Fruit fly (Drosophila melanogaster) whole organism, embryonic: ENCODE measurements around the gene CG16734.

Source experiments
- Abd-B ChIP-seq: fragments of 200-800 bp; sonication (Bioruptor generic); optimal IDR thresholded peaks from 2 replicates; lab custom pipeline; 2018; ENCODE audit warnings: missing biosample characterization, mild to moderate bottlenecking, missing genetic modification characterization, moderate library complexity
- B-H1 ChIP-seq: fragments of 200-800 bp; sonication (Bioruptor generic); IDR thresholded peaks from 3 replicates; pipeline ENCODE4 v1.3.6; 2022; ENCODE audit warnings: missing biosample characterization, missing genetic modification characterization
- Bdp1 ChIP-seq: fragments of 200-800 bp; sonication (Bioruptor generic); optimal IDR thresholded peaks from 3 replicates; lab custom pipeline; 2016; ENCODE audit warnings: missing biosample characterization, missing genetic modification characterization
- CG1024 ChIP-seq: fragments of 200-800 bp; sonication (Bioruptor generic); IDR thresholded peaks from 2 replicates; pipeline ENCODE4 v1.3.6; 2022; ENCODE audit warnings: missing biosample characterization, missing genetic modification characterization
- CG10366 ChIP-seq: fragments of 200-800 bp; sonication (Bioruptor generic); IDR thresholded peaks from 2 replicates; pipeline ENCODE4 v1.3.6; 2022; ENCODE audit warnings: missing biosample characterization, missing genetic modification characterization
- CG11696 ChIP-seq: fragments of 200-800 bp; sonication (Bioruptor generic); IDR thresholded peaks from 2 replicates; pipeline ENCODE4 v1.3.6; 2022; ENCODE audit warnings: missing biosample characterization, missing genetic modification characterization
- CG12659 ChIP-seq: fragments of 200-800 bp; sonication (Bioruptor generic); optimal IDR thresholded peaks from 3 replicates; lab custom pipeline; 2017; ENCODE audit warnings: mild to moderate bottlenecking, missing biosample characterization, missing genetic modification reagents, missing genetic modification characterization
- CG14710 ChIP-seq: fragments of 200-800 bp; sonication (Bioruptor generic); optimal IDR thresholded peaks from 3 replicates; lab custom pipeline; 2019; ENCODE audit warnings: missing biosample characterization, mild to moderate bottlenecking, missing genetic modification characterization, moderate library complexity
- CG17385 ChIP-seq: fragments of 200-800 bp; sonication (Bioruptor generic); optimal IDR thresholded peaks from 3 replicates; lab custom pipeline; 2018; ENCODE audit warnings: missing biosample characterization, mild to moderate bottlenecking, missing genetic modification characterization
- CG17568 ChIP-seq: fragments of 200-800 bp; sonication (Bioruptor generic); optimal IDR thresholded peaks from 2 replicates; lab custom pipeline; 2018; ENCODE audit warnings: missing biosample characterization, mild to moderate bottlenecking, missing genetic modification characterization, moderate library complexity
- CG18011 ChIP-seq: fragments of 200-800 bp; sonication (Bioruptor generic); optimal IDR thresholded peaks from 2 replicates; lab custom pipeline; 2017; ENCODE audit warnings: missing biosample characterization, missing genetic modification characterization, mild to moderate bottlenecking, moderate library complexity, missing genotype
- CG2678 ChIP-seq: fragments of 200-800 bp; sonication (Bioruptor generic); optimal IDR thresholded peaks from 3 replicates; lab custom pipeline; 2019; ENCODE audit warnings: missing biosample characterization, mild to moderate bottlenecking, missing genetic modification characterization, moderate library complexity
- CG31365 ChIP-seq: fragments of 200-800 bp; sonication (Bioruptor generic); optimal IDR thresholded peaks from 2 replicates; lab custom pipeline; 2018; ENCODE audit warnings: missing biosample characterization, mild to moderate bottlenecking, missing genetic modification characterization
- CG33557 ChIP-seq: fragments of 200-800 bp; sonication (Bioruptor generic); optimal IDR thresholded peaks from 2 replicates; lab custom pipeline; 2019; ENCODE audit warnings: missing biosample characterization, mild to moderate bottlenecking, missing genetic modification characterization, moderate library complexity
- CG4328 ChIP-seq: fragments of 200-800 bp; sonication (Bioruptor generic); optimal IDR thresholded peaks from 3 replicates; lab custom pipeline; 2017; ENCODE audit warnings: missing biosample characterization, missing genetic modification reagents, missing genetic modification characterization
- CG5180 ChIP-seq: fragments of 200-800 bp; sonication (Bioruptor generic); optimal IDR thresholded peaks from 3 replicates; lab custom pipeline; 2017; ENCODE audit warnings: missing biosample characterization, missing genetic modification characterization, mild to moderate bottlenecking, moderate library complexity, missing genetic modification reagents
- CG5953 ChIP-seq: fragments of 200-800 bp; sonication (Bioruptor generic); IDR thresholded peaks from 2 replicates; pipeline ENCODE4 v1.3.6; 2022; ENCODE audit warnings: missing biosample characterization, missing genetic modification characterization
- CG7786 ChIP-seq: fragments of 200-800 bp; sonication (Bioruptor generic); optimal IDR thresholded peaks from 2 replicates; lab custom pipeline; 2016; ENCODE audit warnings: missing biosample characterization, missing genetic modification characterization
- CkIIα-i1 ChIP-seq: fragments of 200-800 bp; sonication (Bioruptor generic); IDR thresholded peaks from 2 replicates; pipeline ENCODE4 v1.3.6; 2022; ENCODE audit warnings: missing biosample characterization, missing genetic modification characterization
- D ChIP-seq, 2 experiments: fragments of 200-800 bp in 1 of 2; fragments of >200 bp in 1 of 2; sonication (Bioruptor generic) in 1 of 2; optimal IDR thresholded peaks; 2 replicates in 1 of 2; 3 replicates in 1 of 2; lab custom pipeline; 2017; ENCODE audit warnings: mild to moderate bottlenecking in 1 of 2, missing biosample characterization in 1 of 2, missing genetic modification characterization in 1 of 2, missing genetic modification reagents in 1 of 2
- Dfd ChIP-seq, 2 experiments: fragments of >200 bp; optimal IDR thresholded peaks; 2 replicates each; lab custom pipeline; 2017; ENCODE audit warnings: missing biosample characterization in 2 of 2, missing genetic modification characterization in 2 of 2
- Dip2 ChIP-seq: fragments of 200-800 bp; sonication (Bioruptor generic); IDR thresholded peaks from 2 replicates; pipeline ENCODE4 v1.3.6; 2022; ENCODE audit warnings: missing biosample characterization, missing genetic modification characterization
- Dll ChIP-seq: fragments of 200-800 bp; sonication (Bioruptor generic); IDR thresholded peaks from 4 replicates; pipeline ENCODE4 v1.3.6; 2022; ENCODE audit warnings: missing biosample characterization, missing genetic modification characterization; ENCODE audit not compliant: partially characterized antibody
- HLH3B ChIP-seq: fragments of 200-800 bp; sonication (Bioruptor generic); IDR thresholded peaks from 2 replicates; pipeline ENCODE4 v1.3.6; 2022; ENCODE audit warnings: missing biosample characterization, missing genetic modification characterization
- Hmr ChIP-seq: fragments of 200-800 bp; sonication (Bioruptor generic); optimal IDR thresholded peaks from 3 replicates; lab custom pipeline; 2017; ENCODE audit warnings: mild to moderate bottlenecking, missing biosample characterization, missing genetic modification reagents, missing genetic modification characterization
- Lhr ChIP-seq: fragments of 200-800 bp; sonication (Bioruptor generic); optimal IDR thresholded peaks from 3 replicates; lab custom pipeline; 2017; ENCODE audit warnings: mild to moderate bottlenecking, missing biosample characterization, missing genetic modification reagents, missing genetic modification characterization
- Mrtf ChIP-seq: fragments of 200-800 bp; sonication (Bioruptor generic); IDR thresholded peaks from 3 replicates; pipeline ENCODE4 v1.3.6; 2022; ENCODE audit warnings: missing biosample characterization, missing genetic modification characterization
- Nf-YC ChIP-seq: fragments of 200-800 bp; optimal IDR thresholded peaks from 3 replicates; lab custom pipeline; 2019; ENCODE audit warnings: missing biosample characterization, mild to moderate bottlenecking, missing genetic modification characterization, moderate library complexity
- NfI ChIP-seq: fragments of 200-800 bp; sonication (Bioruptor generic); optimal IDR thresholded peaks from 3 replicates; lab custom pipeline; 2018; ENCODE audit warnings: missing biosample characterization, mild to moderate bottlenecking, missing genetic modification characterization, moderate library complexity
- PHDP ChIP-seq: fragments of 200-800 bp; sonication (Bioruptor generic); optimal IDR thresholded peaks from 3 replicates; lab custom pipeline; 2018; ENCODE audit warnings: missing biosample characterization, mild to moderate bottlenecking, missing genetic modification characterization, moderate library complexity
- Sox102F ChIP-seq: fragments of 200-800 bp; sonication (Bioruptor generic); optimal IDR thresholded peaks from 2 replicates; lab custom pipeline; 2018; ENCODE audit warnings: missing biosample characterization, mild to moderate bottlenecking, missing genetic modification characterization, moderate library complexity
- ap ChIP-seq: fragments of 200-800 bp; sonication (Bioruptor generic); IDR thresholded peaks from 2 replicates; pipeline ENCODE4 v1.3.6; 2022; ENCODE audit warnings: missing biosample characterization, missing genetic modification characterization
- ara ChIP-seq: fragments of 200-800 bp; sonication (Bioruptor generic); IDR thresholded peaks from 2 replicates; pipeline ENCODE4 v1.3.6; 2022; ENCODE audit warnings: missing biosample characterization, missing genetic modification characterization
- ash1 ChIP-seq: fragments of 200-800 bp; sonication (Bioruptor generic); optimal IDR thresholded peaks from 2 replicates; lab custom pipeline; 2018; ENCODE audit warnings: missing biosample characterization, mild to moderate bottlenecking, missing genetic modification characterization
- bcd ChIP-seq: fragments of 200-800 bp; sonication (Bioruptor generic); optimal IDR thresholded peaks from 2 replicates; lab custom pipeline; 2017; ENCODE audit warnings: missing biosample characterization, mild to moderate bottlenecking, missing genetic modification characterization
- br ChIP-seq: fragments of >200 bp; optimal IDR thresholded peaks from 2 replicates; lab custom pipeline; 2017
- corto ChIP-seq: fragments of 200-800 bp; sonication (Bioruptor generic); optimal IDR thresholded peaks from 2 replicates; lab custom pipeline; 2016; ENCODE audit warnings: missing biosample characterization, mild to moderate bottlenecking, missing genetic modification characterization, moderate library complexity
- dmrt11E ChIP-seq: fragments of 200-800 bp; sonication (Bioruptor generic); optimal IDR thresholded peaks from 3 replicates; lab custom pipeline; 2018; ENCODE audit warnings: missing biosample characterization, mild to moderate bottlenecking, missing genetic modification characterization, moderate library complexity
- gro ChIP-seq: fragments of 200-800 bp; sonication (Bioruptor generic); optimal IDR thresholded peaks from 2 replicates; lab custom pipeline; 2016; ENCODE audit warnings: missing biosample characterization, missing genetic modification characterization
- hb ChIP-seq: fragments of 200-800 bp; sonication (Bioruptor generic); IDR thresholded peaks from 3 replicates; pipeline ENCODE4 v1.3.6; 2022; ENCODE audit warnings: missing biosample characterization, missing genetic modification characterization; ENCODE audit not compliant: partially characterized antibody
- hbn ChIP-seq: fragments of 200-800 bp; sonication (Bioruptor generic); IDR thresholded peaks from 2 replicates; pipeline ENCODE4 v1.3.6; 2022; ENCODE audit warnings: missing biosample characterization, missing genetic modification characterization; ENCODE audit not compliant: partially characterized antibody
- kay ChIP-seq: fragments of 200-800 bp; sonication (Bioruptor generic); optimal IDR thresholded peaks from 2 replicates; lab custom pipeline; 2016; ENCODE audit warnings: missing biosample characterization, missing genetic modification characterization
- luna ChIP-seq: fragments of 200-800 bp; sonication (Bioruptor generic); optimal IDR thresholded peaks from 2 replicates; lab custom pipeline; 2016; ENCODE audit warnings: missing biosample characterization, missing genetic modification characterization
- nau ChIP-seq: fragments of 200-800 bp; sonication (Bioruptor generic); optimal IDR thresholded peaks from 3 replicates; lab custom pipeline; 2017; ENCODE audit warnings: missing biosample characterization, mild to moderate bottlenecking, missing genetic modification characterization, missing genetic modification reagents
- pros ChIP-seq: fragments of 200-800 bp; sonication (Bioruptor generic); optimal IDR thresholded peaks from 3 replicates; lab custom pipeline; 2019; ENCODE audit warnings: missing biosample characterization, mild to moderate bottlenecking, missing genetic modification characterization, moderate library complexity
- sd ChIP-seq: fragments of 200-800 bp; sonication (Bioruptor generic); optimal IDR thresholded peaks from 3 replicates; lab custom pipeline; 2018; ENCODE audit warnings: missing biosample characterization, mild to moderate bottlenecking, missing genetic modification characterization, moderate library complexity
- ssp ChIP-seq: fragments of 200-800 bp; sonication (Bioruptor generic); IDR thresholded peaks from 2 replicates; pipeline ENCODE4 v1.3.6; 2022; ENCODE audit warnings: missing biosample characterization, missing genetic modification characterization
- twi ChIP-seq: fragments of 200-800 bp; optimal IDR thresholded peaks from 2 replicates; lab custom pipeline; 2019; ENCODE audit warnings: missing biosample characterization, mild to moderate bottlenecking, missing genetic modification characterization, moderate library complexity
- unpg ChIP-seq: fragments of 200-800 bp; sonication (Bioruptor generic); optimal IDR thresholded peaks from 3 replicates; lab custom pipeline; 2018; ENCODE audit warnings: missing biosample characterization, mild to moderate bottlenecking, missing genetic modification characterization, moderate library complexity
- vvl ChIP-seq: fragments of 200-800 bp; sonication (Bioruptor generic); IDR thresholded peaks from 2 replicates; pipeline ENCODE4 v1.3.6; 2022; ENCODE audit warnings: missing biosample characterization, missing genetic modification characterization
- wor ChIP-seq: fragments of 200-800 bp; sonication (Bioruptor generic); IDR thresholded peaks from 2 replicates; pipeline ENCODE4 v1.3.6; 2022; ENCODE audit warnings: missing biosample characterization, missing genetic modification characterization

The CG16734 gene

dm6 chr3R:9250868-9251267 is 4.0 kb upstream of the CG16734 start (continued):
- peak; percentile 25 for TF ChIP-seq CG17385
- no peak for TF ChIP-seq CG7786 (GFP tag; lab: Kevin White, UChicago)
- TF ChIP-seq gro (GFP tag; lab: Kevin White, UChicago): no peak
- TF ChIP-seq CkIIα-i1: no peak
- no peak for TF ChIP-seq CG5953 (GFP tag; lab: Robert Waterston, UW)
- no peak for TF ChIP-seq CG17568
- TF ChIP-seq HLH3B (GFP tag; lab: Robert Waterston, UW): peak; percentile 57; the same call in 1 of the 2 replicates
- no peak for TF ChIP-seq CG4328 (GFP tag; lab: Kevin White, UChicago)
- no peak for TF ChIP-seq PHDP
- peak; percentile 51 for TF ChIP-seq dmrt11E
- TF ChIP-seq Dfd (GFP tag; optimal IDR thresholded peaks at IDR 0.05; lab: Kevin White, UChicago): no peak
- no peak for TF ChIP-seq Bdp1 (GFP tag; lab: Kevin White, UChicago)
- peak; percentile 30 for TF ChIP-seq unpg
- TF ChIP-seq CG18011 (GFP tag; lab: Kevin White, UChicago): no peak
- TF ChIP-seq CG11696 (GFP tag; lab: Robert Waterston, UW): no peak
- no peak for TF ChIP-seq ssp
- TF ChIP-seq D (optimal IDR thresholded peaks at IDR 0.05; lab: Kevin White, UChicago): no peak
- TF ChIP-seq D (GFP tag; optimal IDR thresholded peaks at IDR 0.05; lab: Kevin White, UChicago): no peak
- TF ChIP-seq Abd-B (GFP tag; lab: Kevin White, UChicago): no peak
- no peak for TF ChIP-seq Hmr (GFP tag; lab: Kevin White, UChicago)
- TF ChIP-seq CG33557 (GFP tag; lab: Kevin White, UChicago): no peak
- no peak for TF ChIP-seq B-H1 (GFP tag; lab: Robert Waterston, UW)
- TF ChIP-seq CG5180: no peak
- no peak; the same call in 1 of the 2 replicates for TF ChIP-seq CG10366 (GFP tag; lab: Robert Waterston, UW)
- TF ChIP-seq nau (GFP tag; lab: Kevin White, UChicago): no peak
- peak; percentile 52 for TF ChIP-seq vvl (GFP tag; lab: Robert Waterston, UW)
- TF ChIP-seq sd (tag; lab: Kevin White, UChicago): no peak
- no peak for TF ChIP-seq corto (GFP tag; lab: Kevin White, UChicago)
- no peak for TF ChIP-seq CG12659
- TF ChIP-seq Sox102F (GFP tag; lab: Kevin White, UChicago): peak; percentile 51
- TF ChIP-seq Mrtf (GFP tag; lab: Robert Waterston, UW): no peak
- no peak for TF ChIP-seq wor (GFP tag; lab: Robert Waterston, UW)
- TF ChIP-seq bcd (GFP tag; lab: Kevin White, UChicago): no peak
- no peak for TF ChIP-seq Lhr (GFP tag; lab: Kevin White, UChicago)
- TF ChIP-seq br (lab: Kevin White, UChicago): no peak
- TF ChIP-seq Nf-YC (tag; lab: Kevin White, UChicago): no peak
- no peak for TF ChIP-seq CG31365 (tag; lab: Kevin White, UChicago)
- TF ChIP-seq hb (GFP tag; lab: Robert Waterston, UW): no peak
- no peak for TF ChIP-seq twi (tag; lab: Kevin White, UChicago)
- no peak for TF ChIP-seq Dll (GFP tag; lab: Robert Waterston, UW)
- no peak for TF ChIP-seq NfI (GFP tag; lab: Kevin White, UChicago)
- no peak for TF ChIP-seq hbn (GFP tag; lab: Robert Waterston, UW)
- TF ChIP-seq CG14710: peak; percentile 22
- no peak for TF ChIP-seq pros (GFP tag; lab: Kevin White, UChicago)
- TF ChIP-seq ash1 (GFP tag; lab: Kevin White, UChicago): no peak
- TF ChIP-seq Dip2 (GFP tag; lab: Robert Waterston, UW): no peak
- TF ChIP-seq kay (GFP tag; lab: Kevin White, UChicago): no peak
- no peak for TF ChIP-seq luna (GFP tag; lab: Kevin White, UChicago)
- peak; percentile 39 for TF ChIP-seq ap (GFP tag; lab: Robert Waterston, UW)
- no peak for TF ChIP-seq CG2678 (tag; lab: Kevin White, UChicago)
- peak; percentile 59; the same call in 1 of the 2 replicates for TF ChIP-seq ara
- TF ChIP-seq CG1024 (GFP tag; lab: Robert Waterston, UW): no peak
